Worm (Caenorhabditis elegans) whole organism, L1 larva: ENCODE measurements around the gene rpl-26.

Experiments used
- C34B4.2 ChIP-seq: sonication (generic microtip); optimal IDR thresholded peaks from 2 replicates; lab custom pipeline; 2017; ENCODE audit warnings: mild to moderate bottlenecking, missing genetic modification characterization, missing compliant biosample characterization
- ama-1 ChIP-seq: fragments of 150-350 bp; optimal IDR thresholded peaks from 2 replicates; lab custom pipeline; 2014
- blmp-1 ChIP-seq: fragments of 150-350 bp; optimal IDR thresholded peaks from 2 replicates; lab custom pipeline; 2014; ENCODE audit warnings: missing biosample characterization, missing genetic modification characterization
- ceh-88 ChIP-seq: fragments of 200-800 bp; sonication (Bioruptor generic); IDR thresholded peaks from 2 replicates; pipeline ENCODE4 v1.3.6; 2022; ENCODE audit warnings: missing genetic modification characterization, missing compliant biosample characterization
- ces-1 ChIP-seq: fragments of 150-350 bp; optimal IDR thresholded peaks from 2 replicates; lab custom pipeline; 2014; ENCODE audit warnings: missing biosample characterization, missing genetic modification reagents, missing genetic modification characterization
- fkh-4 ChIP-seq: sonication (generic microtip); optimal IDR thresholded peaks from 2 replicates; lab custom pipeline; 2016; ENCODE audit warnings: missing compliant biosample characterization, missing genetic modification characterization, borderline replicate concordance
- nhr-11 ChIP-seq: fragments of 150-350 bp; optimal IDR thresholded peaks from 2 replicates; lab custom pipeline; 2014; ENCODE audit warnings: missing biosample characterization, missing genetic modification characterization
- nhr-12 ChIP-seq: sonication (generic microtip); optimal IDR thresholded peaks from 2 replicates; lab custom pipeline; 2017; ENCODE audit warnings: missing biosample characterization, missing genetic modification characterization
- nhr-237 ChIP-seq: fragments of 150-350 bp; optimal IDR thresholded peaks from 2 replicates; lab custom pipeline; 2014; ENCODE audit warnings: missing biosample characterization, missing genetic modification characterization
- unc-130 ChIP-seq: fragments of 150-350 bp; optimal IDR thresholded peaks from 2 replicates; lab custom pipeline; 2017; ENCODE audit warnings: missing biosample characterization, missing genetic modification characterization, inconsistent platforms
- unc-86 ChIP-seq: sonication (generic microtip); optimal IDR thresholded peaks from 2 replicates; lab custom pipeline; 2016; ENCODE audit warnings: missing genetic modification characterization, missing compliant biosample characterization

DNA sequence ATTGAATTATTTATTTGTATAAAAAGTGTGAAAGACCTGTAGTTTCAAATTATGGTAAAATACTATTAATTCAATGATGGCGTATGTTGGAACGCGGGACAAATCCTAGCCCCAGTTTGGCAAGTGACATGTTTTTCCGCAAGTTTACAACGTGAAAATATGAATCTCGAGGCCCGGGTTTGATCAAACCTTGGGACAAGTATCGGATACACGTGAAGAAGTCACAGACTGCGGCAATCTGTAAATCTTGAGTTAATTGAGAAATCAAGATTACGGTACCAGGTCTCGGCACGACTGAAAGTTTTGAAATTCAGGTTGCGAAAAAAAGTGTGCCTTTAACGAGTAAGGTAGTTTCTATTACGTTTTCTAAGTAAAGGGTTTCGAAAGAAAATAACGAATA, 19.6 kb upstream of the rpl-26 start:
- TF ChIP-seq ceh-88 (GFP tag; lab: Robert Waterston, UW) (no peak), blmp-1 (tag; lab: Kevin White, UChicago) (no peak), nhr-12 (tag; lab: Kevin White, UChicago) (no peak), C34B4.2 (tag; lab: Kevin White, UChicago) (no peak), ama-1 (no peak), nhr-11 (tag; lab: Kevin White, UChicago) (no peak), unc-130 (tag; lab: Kevin White, UChicago) (no peak), unc-86 (tag; lab: Kevin White, UChicago) (no peak), fkh-4 (tag; lab: Kevin White, UChicago) (no peak), ces-1 (GFP tag; lab: Kevin White, UChicago) (no peak), nhr-237 (tag; lab: Kevin White, UChicago) (no peak)
